Fruit fly (Drosophila melanogaster) whole organism, prepupa: ENCODE measurements around the gene CG17242.

Source experiments
- CG15336 ChIP-seq: fragments of 200-800 bp; sonication (Bioruptor generic); IDR thresholded peaks from 2 replicates; pipeline ENCODE4 v1.3.6; 2022; ENCODE audit warnings: missing biosample characterization, missing genetic modification characterization
- CG31627 ChIP-seq: fragments of 200-800 bp; sonication (Bioruptor generic); optimal IDR thresholded peaks from 3 replicates; lab custom pipeline; 2016; ENCODE audit warnings: missing biosample characterization, missing genetic modification characterization
- CG6854 ChIP-seq: fragments of 200-800 bp; sonication (Bioruptor generic); optimal IDR thresholded peaks from 2 replicates; lab custom pipeline; 2017; ENCODE audit warnings: missing biosample characterization, mild to moderate bottlenecking, missing genetic modification characterization
- Eip78C ChIP-seq: fragments of 200-800 bp; sonication (Bioruptor generic); peaks from one replicate; lab custom pipeline; 2016; ENCODE audit warnings: missing biosample characterization, missing genetic modification characterization
- OdsH ChIP-seq: fragments of 200-800 bp; sonication (Bioruptor generic); optimal IDR thresholded peaks from 3 replicates; lab custom pipeline; 2016; ENCODE audit warnings: missing biosample characterization, missing genetic modification characterization
- Sox102F ChIP-seq: fragments of 200-800 bp; sonication (Bioruptor generic); optimal IDR thresholded peaks from 2 replicates; lab custom pipeline; 2016; ENCODE audit warnings: missing biosample characterization, mild to moderate bottlenecking, missing genetic modification characterization
- esn ChIP-seq: fragments of 200-800 bp; sonication (Bioruptor generic); optimal IDR thresholded peaks from 2 replicates; lab custom pipeline; 2016; ENCODE audit warnings: missing biosample characterization, mild to moderate bottlenecking, missing genetic modification characterization, moderate library complexity
- spab ChIP-seq: fragments of 200-800 bp; sonication (Bioruptor generic); optimal IDR thresholded peaks from 2 replicates; lab custom pipeline; 2017; ENCODE audit warnings: missing biosample characterization, mild to moderate bottlenecking, missing genetic modification characterization, missing genetic modification reagents

- TF ChIP-seq spab (GFP tag; lab: Kevin White, UChicago) (no peak), OdsH (no peak), CG15336 (GFP tag; lab: Robert Waterston, UW) (0 out of 2 replicates have a peak, but pooled peaks have one; percentile 16), CG31627 (GFP tag; lab: Kevin White, UChicago) (no peak), Sox102F (GFP tag; lab: Kevin White, UChicago) (no peak), esn (GFP tag; lab: Kevin White, UChicago) (no peak), CG6854 (no peak), Eip78C (GFP tag; lab: Kevin White, UChicago) (peak; percentile 37)
These were observed 40.6 kb downstream of the CG17242 start for dm6 chr2L:2228179-2228849.
